Fruit fly (Drosophila melanogaster) whole organism, embryonic: ENCODE data around the gene Secp43.
A peak's percentile ranks its signal among the peaks of the same experiment; 100 is the strongest.

Experiments used
- Atf-2 ChIP-seq: fragments of 200-800 bp; sonication (Bioruptor generic); optimal IDR thresholded peaks from 2 replicates; lab custom pipeline; 2016; ENCODE audit warnings: missing biosample characterization, missing genetic modification characterization
- Awh ChIP-seq: fragments of 200-800 bp; sonication (Bioruptor generic); IDR thresholded peaks from 2 replicates; pipeline ENCODE4, ENCODE4 v1.3.6; 2022; ENCODE audit warnings: missing biosample characterization, missing genetic modification characterization
- Bgb ChIP-seq: fragments of 200-800 bp; sonication (Bioruptor generic); IDR thresholded peaks from 2 replicates; pipeline ENCODE4 v1.3.6; 2022; ENCODE audit warnings: missing biosample characterization, missing genetic modification characterization; ENCODE audit not compliant: partially characterized antibody
- C15 ChIP-seq: fragments of 200-800 bp; sonication (Bioruptor generic); IDR thresholded peaks from 3 replicates; pipeline ENCODE4 v1.3.6; 2022; ENCODE audit warnings: missing biosample characterization, missing genetic modification characterization
- CG11398 ChIP-seq: fragments of 200-800 bp; sonication (Bioruptor generic); optimal IDR thresholded peaks from 2 replicates; lab custom pipeline; 2016; ENCODE audit warnings: missing biosample characterization, missing genetic modification characterization
- CG1529 ChIP-seq: fragments of 200-800 bp; sonication (Bioruptor generic); optimal IDR thresholded peaks from 3 replicates; lab custom pipeline; 2018; ENCODE audit warnings: missing biosample characterization, missing genetic modification characterization
- CG15601 ChIP-seq: fragments of 200-800 bp; sonication (Bioruptor generic); optimal IDR thresholded peaks from 3 replicates; lab custom pipeline; 2019; ENCODE audit warnings: missing biosample characterization, mild to moderate bottlenecking, missing genetic modification characterization, moderate library complexity
- CG15696 ChIP-seq: fragments of 200-800 bp; sonication (Bioruptor generic); optimal IDR thresholded peaks from 2 replicates; lab custom pipeline; 2019; ENCODE audit warnings: missing biosample characterization, mild to moderate bottlenecking, missing genetic modification characterization, moderate library complexity
- CG1647 ChIP-seq: fragments of 200-800 bp; sonication (Bioruptor generic); optimal IDR thresholded peaks from 3 replicates; lab custom pipeline; 2016; ENCODE audit warnings: missing biosample characterization, missing genetic modification characterization
- CG16779 ChIP-seq: fragments of 200-800 bp; sonication (Bioruptor generic); IDR thresholded peaks from 2 replicates; pipeline ENCODE4 v1.3.6; 2022; ENCODE audit warnings: missing biosample characterization, missing genetic modification characterization
- CG16813 ChIP-seq: fragments of 200-800 bp; sonication (Bioruptor generic); IDR thresholded peaks from 3 replicates; pipeline ENCODE4 v1.3.6; 2022; ENCODE audit warnings: missing biosample characterization, missing genetic modification characterization; ENCODE audit not compliant: partially characterized antibody
- CG17328 ChIP-seq: fragments of 200-800 bp; sonication (Bioruptor generic); IDR thresholded peaks from 2 replicates; pipeline ENCODE4 v1.3.6; 2022; ENCODE audit warnings: missing biosample characterization, missing genetic modification characterization
- CG17568 ChIP-seq: fragments of 200-800 bp; sonication (Bioruptor generic); optimal IDR thresholded peaks from 2 replicates; lab custom pipeline; 2018; ENCODE audit warnings: missing biosample characterization, mild to moderate bottlenecking, missing genetic modification characterization, moderate library complexity
- CG2678 ChIP-seq: fragments of 200-800 bp; sonication (Bioruptor generic); optimal IDR thresholded peaks from 3 replicates; lab custom pipeline; 2019; ENCODE audit warnings: missing biosample characterization, mild to moderate bottlenecking, missing genetic modification characterization, moderate library complexity
- CG3163 ChIP-seq: fragments of 200-800 bp; sonication (Bioruptor generic); optimal IDR thresholded peaks from 3 replicates; lab custom pipeline; 2016; ENCODE audit warnings: missing biosample characterization, missing genetic modification characterization
- CG34224 ChIP-seq: fragments of 200-800 bp; sonication (Bioruptor generic); IDR thresholded peaks from 3 replicates; pipeline ENCODE4 v1.3.6; 2022; ENCODE audit warnings: missing biosample characterization, missing genetic modification characterization; ENCODE audit not compliant: partially characterized antibody
- CG34376 ChIP-seq: fragments of 200-800 bp; sonication (Bioruptor generic); optimal IDR thresholded peaks from 2 replicates; lab custom pipeline; 2018; ENCODE audit warnings: missing biosample characterization, mild to moderate bottlenecking, missing genetic modification characterization
- CG4360 ChIP-seq: fragments of 200-800 bp; sonication (Bioruptor generic); IDR thresholded peaks from 2 replicates; pipeline ENCODE4 v1.3.6; 2022; ENCODE audit warnings: missing biosample characterization, missing genetic modification characterization
- CG6175 ChIP-seq: fragments of 200-800 bp; sonication (Bioruptor generic); IDR thresholded peaks from 3 replicates; pipeline ENCODE4 v1.3.6; 2022; ENCODE audit warnings: missing biosample characterization, missing genetic modification characterization
- CG9797 ChIP-seq: fragments of 200-800 bp; sonication (Bioruptor generic); optimal IDR thresholded peaks from 3 replicates; lab custom pipeline; 2018; ENCODE audit warnings: missing biosample characterization, mild to moderate bottlenecking, missing genetic modification characterization
- CG9876 ChIP-seq: fragments of 200-800 bp; sonication (Bioruptor generic); optimal IDR thresholded peaks from 2 replicates; lab custom pipeline; 2016; ENCODE audit warnings: missing biosample characterization, missing genetic modification characterization
- CHES-1-like ChIP-seq: fragments of 200-800 bp; sonication (Bioruptor generic); optimal IDR thresholded peaks from 2 replicates; lab custom pipeline; 2016; ENCODE audit warnings: missing biosample characterization, missing genetic modification characterization
- Gug ChIP-seq: fragments of 200-800 bp; sonication (Bioruptor generic); IDR thresholded peaks from 4 replicates; pipeline ENCODE4 v1.3.6; 2022; ENCODE audit warnings: missing biosample characterization, missing genetic modification characterization
- HmgZ ChIP-seq: fragments of 200-800 bp; sonication (Bioruptor generic); optimal IDR thresholded peaks from 2 replicates; lab custom pipeline; 2018; ENCODE audit warnings: missing biosample characterization, mild to moderate bottlenecking, missing genetic modification characterization
- Hr51 ChIP-seq, 2 experiments: fragments of 200-800 bp; sonication (Bioruptor generic); optimal IDR thresholded peaks; 2 replicates in 1 of 2; 3 replicates in 1 of 2; lab custom pipeline; 2016 to 2018; ENCODE audit warnings: missing biosample characterization in 2 of 2, missing genetic modification characterization in 2 of 2, mild to moderate bottlenecking in 1 of 2, moderate library complexity in 1 of 2
- MBD-R2 ChIP-seq: fragments of 200-800 bp; sonication (Bioruptor generic); IDR thresholded peaks from 2 replicates; pipeline ENCODE4 v1.3.6; 2022; ENCODE audit warnings: missing biosample characterization, missing genetic modification characterization
- Oaz ChIP-seq: fragments of 200-800 bp; sonication (Bioruptor generic); IDR thresholded peaks from 2 replicates; pipeline ENCODE4 v1.3.6; 2022; ENCODE audit warnings: missing biosample characterization, missing genetic modification characterization
- Sin3A ChIP-seq: fragments of >200 bp; optimal IDR thresholded peaks from 2 replicates; lab custom pipeline; 2018
- Sox100B ChIP-seq: fragments of 200-800 bp; sonication (Bioruptor generic); optimal IDR thresholded peaks from 3 replicates; lab custom pipeline; 2018; ENCODE audit warnings: missing biosample characterization, mild to moderate bottlenecking, missing genetic modification characterization
- Sox102F ChIP-seq: fragments of 200-800 bp; sonication (Bioruptor generic); optimal IDR thresholded peaks from 2 replicates; lab custom pipeline; 2018; ENCODE audit warnings: missing biosample characterization, mild to moderate bottlenecking, missing genetic modification characterization, moderate library complexity
- TFAM ChIP-seq: fragments of 200-800 bp; sonication (Bioruptor generic); optimal IDR thresholded peaks from 2 replicates; lab custom pipeline; 2017; ENCODE audit warnings: missing biosample characterization, missing genetic modification characterization, inconsistent platforms
- Tbp ChIP-seq: fragments of >200 bp; optimal IDR thresholded peaks from 2 replicates; lab custom pipeline; 2018; ENCODE audit warnings: missing biosample characterization, missing genetic modification characterization
- bcd ChIP-seq: fragments of 200-800 bp; sonication (Bioruptor generic); optimal IDR thresholded peaks from 2 replicates; lab custom pipeline; 2017; ENCODE audit warnings: missing biosample characterization, mild to moderate bottlenecking, missing genetic modification characterization
- bowl ChIP-seq: fragments of 200-800 bp; sonication (Bioruptor generic); IDR thresholded peaks from 2 replicates; pipeline ENCODE4 v1.3.6; 2022; ENCODE audit warnings: missing biosample characterization, missing genetic modification characterization
- caup ChIP-seq: fragments of 200-800 bp; sonication (Bioruptor generic); optimal IDR thresholded peaks from 3 replicates; lab custom pipeline; 2017; ENCODE audit warnings: missing biosample characterization, mild to moderate bottlenecking, missing genetic modification characterization, moderate library complexity; ENCODE audit not compliant: severe bottlenecking
- crc ChIP-seq: fragments of 200-800 bp; sonication (Bioruptor generic); optimal IDR thresholded peaks from 2 replicates; lab custom pipeline; 2016; ENCODE audit warnings: missing biosample characterization, missing genetic modification characterization
- fd3F ChIP-seq: fragments of 200-800 bp; sonication (Bioruptor generic); optimal IDR thresholded peaks from 2 replicates; lab custom pipeline; 2018; ENCODE audit warnings: missing biosample characterization, mild to moderate bottlenecking, missing genetic modification characterization, moderate library complexity
- gt ChIP-seq: fragments of 200-800 bp; sonication (Bioruptor generic); IDR thresholded peaks from 2 replicates; pipeline ENCODE4 v1.3.6; 2022; ENCODE audit warnings: missing biosample characterization, missing genetic modification characterization
- jing ChIP-seq: fragments of 200-800 bp; sonication (Bioruptor generic); optimal IDR thresholded peaks from 2 replicates; lab custom pipeline; 2018; ENCODE audit warnings: missing biosample characterization, mild to moderate bottlenecking, missing genetic modification characterization
- kni ChIP-seq: fragments of 200-800 bp; sonication (Bioruptor generic); optimal IDR thresholded peaks from 3 replicates; lab custom pipeline; 2017; ENCODE audit warnings: mild to moderate bottlenecking, missing biosample characterization, missing genetic modification reagents, missing genetic modification characterization
- oc ChIP-seq: fragments of 200-800 bp; sonication (Bioruptor generic); optimal IDR thresholded peaks from 2 replicates; lab custom pipeline; 2018; ENCODE audit warnings: missing biosample characterization, mild to moderate bottlenecking, missing genetic modification characterization, moderate library complexity
- org-1 ChIP-seq: fragments of 200-800 bp; sonication (Bioruptor generic); optimal IDR thresholded peaks from 2 replicates; lab custom pipeline; 2017; ENCODE audit warnings: missing biosample characterization, missing genetic modification characterization
- pho ChIP-seq: fragments of 200-800 bp; sonication (Bioruptor generic); optimal IDR thresholded peaks from 2 replicates; lab custom pipeline; 2016; ENCODE audit warnings: missing biosample characterization, missing genetic modification characterization
- sim ChIP-seq: fragments of 200-800 bp; sonication (Bioruptor generic); IDR thresholded peaks from 2 replicates; pipeline ENCODE4 v1.3.6; 2022; ENCODE audit warnings: missing biosample characterization, missing genetic modification characterization
- slou ChIP-seq: fragments of 200-800 bp; sonication (Bioruptor generic); optimal IDR thresholded peaks from 3 replicates; lab custom pipeline; 2016; ENCODE audit warnings: missing biosample characterization, missing genetic modification characterization
- toy ChIP-seq: fragments of 200-800 bp; sonication (Bioruptor generic); IDR thresholded peaks from 2 replicates; pipeline ENCODE4 v1.3.6; 2022; ENCODE audit warnings: missing biosample characterization, missing genetic modification characterization
- unc-4 ChIP-seq: fragments of 200-800 bp; sonication (Bioruptor generic); IDR thresholded peaks from 2 replicates; pipeline ENCODE4 v1.3.6; 2022; ENCODE audit warnings: missing biosample characterization, missing genetic modification characterization; ENCODE audit not compliant: partially characterized antibody
- usp ChIP-seq: fragments of >200 bp; optimal IDR thresholded peaks from 2 replicates; lab custom pipeline; 2017; ENCODE audit warnings: missing biosample characterization, missing genetic modification characterization

Gene Secp43

dm6 chr2L:4458119-4459056, 4.1 kb upstream of the Secp43 start, which contains the start of gene RpL27A (continued):
- TF ChIP-seq CG17568 (GFP tag; lab: Kevin White, UChicago), result no peak
- TF ChIP-seq Oaz (GFP tag; lab: Robert Waterston, UW), result peak; percentile 66; the same call in 1 of the 2 replicates
- peak; percentile 60 for TF ChIP-seq CG1647
- peak; percentile 46; the same call in 1 of the 2 replicates for TF ChIP-seq unc-4 (GFP tag; lab: Robert Waterston, UW)
- TF ChIP-seq gt, result peak; percentile 34; the same call in 1 of the 2 replicates
- TF ChIP-seq Atf-2 (GFP tag; lab: Kevin White, UChicago), result peak; percentile 60
- peak; percentile 68 for TF ChIP-seq fd3F (GFP tag; lab: Kevin White, UChicago)
- TF ChIP-seq kni (GFP tag; lab: Kevin White, UChicago), result peak; percentile 63
- no peak for TF ChIP-seq jing (GFP tag; lab: Kevin White, UChicago)
- peak; percentile 76 for TF ChIP-seq Sox102F
- peak; percentile 68 for TF ChIP-seq Sox100B (GFP tag; lab: Kevin White, UChicago)
- peak; percentile 58 to 72 for TF ChIP-seq Hr51 (GFP tag; optimal IDR thresholded peaks at IDR 0.05; lab: Kevin White, UChicago)
- peak; percentile 90 for TF ChIP-seq CG34376
- peak; percentile 58 for TF ChIP-seq CG3163 (GFP tag; lab: Kevin White, UChicago)
- peak; percentile 85 for TF ChIP-seq bcd (GFP tag; lab: Kevin White, UChicago)
- TF ChIP-seq sim (GFP tag; lab: Robert Waterston, UW), result peak; percentile 56; the same call in 1 of the 2 replicates
- peak; percentile 77 for TF ChIP-seq CG16779 (GFP tag; lab: Robert Waterston, UW)
- TF ChIP-seq CG16813 (GFP tag; lab: Robert Waterston, UW), result peak; percentile 65
- TF ChIP-seq CG6175 (GFP tag; lab: Robert Waterston, UW), result peak; percentile 67
- TF ChIP-seq bowl (GFP tag; lab: Robert Waterston, UW), result no peak
- TF ChIP-seq org-1 (GFP tag; lab: Kevin White, UChicago), result peak; percentile 73
- TF ChIP-seq Sin3A, result peak; percentile 16
- TF ChIP-seq oc (tag; lab: Kevin White, UChicago), result peak; percentile 60
- TF ChIP-seq caup (GFP tag; lab: Kevin White, UChicago), result peak; percentile 94
- peak; percentile 38; the same call in 2 of the 4 replicates for TF ChIP-seq Gug (GFP tag; lab: Robert Waterston, UW)
- TF ChIP-seq MBD-R2, result peak; percentile 56
- peak; percentile 68 for TF ChIP-seq CG2678 (tag; lab: Kevin White, UChicago)
- peak; percentile 77 for TF ChIP-seq CG9876 (GFP tag; lab: Kevin White, UChicago)
- peak; percentile 58; the same call in 1 of the 2 replicates for TF ChIP-seq CG4360 (GFP tag; lab: Robert Waterston, UW)
- TF ChIP-seq HmgZ (tag; lab: Kevin White, UChicago), result peak; percentile 75
- TF ChIP-seq Tbp (GFP tag; lab: Kevin White, UChicago), result no peak
- peak; percentile 38 for TF ChIP-seq crc
- peak; percentile 58 for TF ChIP-seq Bgb (GFP tag; lab: Robert Waterston, UW)
- no peak; the same call in 1 of the 2 replicates for TF ChIP-seq toy (GFP tag; lab: Robert Waterston, UW)
- 0 out of 3 replicates have a peak, but pooled peaks have one; percentile 68 for TF ChIP-seq C15 (GFP tag; lab: Robert Waterston, UW)
- TF ChIP-seq CG15601 (tag; lab: Kevin White, UChicago), result peak; percentile 80
- TF ChIP-seq TFAM (GFP tag; lab: Kevin White, UChicago), result peak; percentile 17
- peak; percentile 91 for TF ChIP-seq CG17328
- TF ChIP-seq CG34224 (GFP tag; lab: Robert Waterston, UW), result no peak
- peak; percentile 57 for TF ChIP-seq pho
- peak; percentile 83 for TF ChIP-seq CG9797 (GFP tag; lab: Kevin White, UChicago)
- TF ChIP-seq CG11398, result peak; percentile 65
- peak; percentile 23 for TF ChIP-seq CG15696 (tag; lab: Kevin White, UChicago)
- peak; percentile 63 for TF ChIP-seq slou (GFP tag; lab: Kevin White, UChicago)
- TF ChIP-seq CG1529 (GFP tag; lab: Kevin White, UChicago), result peak; percentile 68
- peak; percentile 88 for TF ChIP-seq Awh (GFP tag; lab: Robert Waterston, UW)
- no peak for TF ChIP-seq usp (GFP tag; lab: Kevin White, UChicago)
- TF ChIP-seq CHES-1-like (GFP tag; lab: Kevin White, UChicago), result peak; percentile 26
